Worm (Caenorhabditis elegans): ENCODE measurements around the gene snx-13.

The snx-13 gene

ce11 chrIV:17048257-17048656 is 39.0 kb downstream of the snx-13 start, which contains the start of gene athp-3:
Gene athp-3 (minus strand): TSS chrIV:17048357.
- TF ChIP-seq ceh-48 (tag; optimal IDR thresholded peaks at IDR 0.05) (no peak), dmd-4 (tag; optimal IDR thresholded peaks at IDR 0.05; ENCODE audit: borderline replicate concordance) (no peak), odd-2 (tag; optimal IDR thresholded peaks at IDR 0.05) (no peak), fax-1 (tag; optimal IDR thresholded peaks at IDR 0.05) (no peak), ceh-24 (tag; optimal IDR thresholded peaks at IDR 0.05) (no peak), ceh-22 (tag; optimal IDR thresholded peaks at IDR 0.05) (no peak), ceh-14 (tag; optimal IDR thresholded peaks at IDR 0.05) (no peak), ceh-9 (tag; optimal IDR thresholded peaks at IDR 0.05) (no peak), K02D7.2 (tag; optimal IDR thresholded peaks at IDR 0.05) (no peak), ama-1 (optimal IDR thresholded peaks at IDR 0.05) (no peak), madf-2 (tag; optimal IDR thresholded peaks at IDR 0.05) (no peak), hlh-30 (tag; optimal IDR thresholded peaks at IDR 0.05; ENCODE audit: insufficient read depth) (no peak), unc-3 (GFP tag; conservative IDR thresholded peaks at IDR 0.05) (no peak), unc-3 (tag; optimal IDR thresholded peaks at IDR 0.05) (no peak), K09A11.1 (tag; optimal IDR thresholded peaks at IDR 0.05; ENCODE audit: insufficient read depth) (no peak), pros-1 (tag; optimal IDR thresholded peaks at IDR 0.05) (no peak), F13H6.1 (tag; optimal IDR thresholded peaks at IDR 0.05) (no peak), pat-9 (tag; optimal IDR thresholded peaks at IDR 0.05) (no peak)

- TF ChIP-seq nhr-232 (tag; optimal IDR thresholded peaks at IDR 0.05) = no peak
- TF ChIP-seq ceh-18 (tag; optimal IDR thresholded peaks at IDR 0.05) = no peak
- TF ChIP-seq fax-1 (tag; optimal IDR thresholded peaks at IDR 0.05) = no peak
- TF ChIP-seq ceh-9 (tag; optimal IDR thresholded peaks at IDR 0.05) = no peak
- no peak for TF ChIP-seq pat-9 (tag; optimal IDR thresholded peaks at IDR 0.05)
- no peak for TF ChIP-seq pha-4 (tag; optimal IDR thresholded peaks at IDR 0.05)
- no peak for TF ChIP-seq mec-3 (tag; optimal IDR thresholded peaks at IDR 0.05; ENCODE audit: borderline replicate concordance)
These were observed 41.5 kb downstream of the snx-13 start, which contains the start of gene clec-195 for ce11 chrIV:17045691-17046090. Gene clec-195 (minus strand): TSS chrIV:17045791.

DNA sequence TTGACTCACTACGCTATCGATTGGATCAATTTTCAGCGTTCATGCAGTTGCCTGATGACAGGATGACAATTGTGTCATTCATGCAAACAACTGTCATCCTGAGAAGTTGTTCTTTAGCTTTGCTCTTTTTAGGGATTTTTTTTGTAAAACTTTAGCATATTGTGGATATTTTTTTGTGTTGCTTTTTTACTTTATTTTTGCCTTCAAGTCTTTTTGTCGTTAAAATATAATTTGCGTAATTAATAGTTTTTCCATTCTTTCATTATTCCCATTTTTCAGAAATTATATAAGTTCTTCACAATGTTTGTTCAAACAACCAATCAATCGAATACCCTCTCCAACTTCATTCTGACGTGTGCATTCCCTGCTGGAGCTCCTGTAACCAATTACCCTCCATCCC is 46.6 kb downstream of the snx-13 start, which contains the start of gene Y116A8C.20:
Gene Y116A8C.20 (plus strand): TSS at position 301 of the 400 bp plus-strand sequence.
- TF ChIP-seq madf-2 (tag; optimal IDR thresholded peaks at IDR 0.05) (no peak), gmeb-2 (tag; optimal IDR thresholded peaks at IDR 0.05) (no peak), ceh-45 (GFP tag; IDR thresholded peaks at IDR 0.05) (no peak), odd-2 (tag; optimal IDR thresholded peaks at IDR 0.05) (no peak), tbx-2 (tag; optimal IDR thresholded peaks at IDR 0.05) (no peak), hlh-15 (tag; optimal IDR thresholded peaks at IDR 0.05) (no peak), unc-86 (tag; optimal IDR thresholded peaks at IDR 0.05) (no peak), lim-6 (tag; optimal IDR thresholded peaks at IDR 0.05) (no peak), Y22D7AL.16 (tag; optimal IDR thresholded peaks at IDR 0.05) (no peak), ceh-14 (tag; optimal IDR thresholded peaks at IDR 0.05) (no peak), ceh-31 (tag; optimal IDR thresholded peaks at IDR 0.05) (no peak), mec-3 (tag; optimal IDR thresholded peaks at IDR 0.05; ENCODE audit: borderline replicate concordance) (no peak), C08G9.2 (tag; optimal IDR thresholded peaks at IDR 0.05) (no peak), ceh-18 (tag; optimal IDR thresholded peaks at IDR 0.05) (no peak), unc-55 (GFP tag; optimal IDR thresholded peaks at IDR 0.05) (no peak), pros-1 (tag; optimal IDR thresholded peaks at IDR 0.05) (no peak), nhr-11 (tag; optimal IDR thresholded peaks at IDR 0.05) (no peak)

DNA sequence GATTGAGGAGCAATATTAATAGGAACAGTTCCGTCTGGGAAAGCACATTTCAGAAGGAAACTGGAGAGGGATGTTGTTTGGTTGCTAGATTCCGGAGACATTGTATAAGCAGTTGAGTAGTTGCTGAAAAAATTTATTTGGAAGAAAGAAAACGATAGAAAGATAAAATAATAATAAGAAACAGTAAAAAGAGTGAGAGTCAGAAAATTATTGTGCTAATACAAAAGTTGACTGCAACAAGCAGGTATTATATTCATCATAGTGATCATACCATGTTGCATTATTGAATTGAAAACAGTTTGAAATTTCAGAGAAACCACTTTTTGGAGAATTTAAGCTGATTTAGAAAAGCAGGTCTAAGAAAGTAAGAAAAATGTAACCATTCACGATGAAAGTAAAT is 47.7 kb downstream of the snx-13 start, which contains the start of gene Y116A8C.19:
Gene Y116A8C.19 (minus strand): TSS at position 101 of the 400 bp plus-strand sequence.
- no peak for TF ChIP-seq fax-1 (tag; optimal IDR thresholded peaks at IDR 0.05)

ce11 chrIV:17030494-17030893 is 56.7 kb downstream of the snx-13 start, which contains the start of gene nhr-229:
Gene nhr-229 (minus strand): TSS chrIV:17030594.
- TF ChIP-seq syd-9 (tag; optimal IDR thresholded peaks at IDR 0.05) (no peak), C38D4.7 (GFP tag; optimal IDR thresholded peaks at IDR 0.05) (no peak), K02D7.2 (tag; optimal IDR thresholded peaks at IDR 0.05) (no peak), K09A11.1 (tag; optimal IDR thresholded peaks at IDR 0.05; ENCODE audit: insufficient read depth) (no peak)
